Fruit fly (Drosophila melanogaster): ENCODE data around the gene Nup107.

The Nup107 gene

dm6 chr2L:10767597-10768188 lies 31.8 kb upstream of the Nup107 start, which contains the start of gene Ubc2 (continued):
- TF ChIP-seq dac (GFP tag; optimal IDR thresholded peaks at IDR 0.05) (no peak), lz (GFP tag; optimal IDR thresholded peaks at IDR 0.05) (peak; percentile 30), CG8119 (GFP tag; IDR thresholded peaks at IDR 0.05) (no peak), CG10669 (GFP tag; optimal IDR thresholded peaks at IDR 0.05) (no peak), Eip75B (GFP tag; optimal IDR thresholded peaks at IDR 0.05) (no peak), Hr4 (GFP tag; optimal IDR thresholded peaks at IDR 0.05) (no peak), Eip78C (GFP tag) (peak; percentile 72), Hr38 (GFP tag; optimal IDR thresholded peaks at IDR 0.05) (no peak)

dm6 chr2L:10760422-10761166 lies 24.7 kb upstream of the Nup107 start, which contains the start of gene CG6495:
TSS of gene CG6495 (plus strand) at chr2L:10761116.
- TF ChIP-seq ss (GFP tag; optimal IDR thresholded peaks at IDR 0.05) = peak in 1 of 2 experiments; percentile 8
- peak; percentile 29 for TF ChIP-seq Met (GFP tag; optimal IDR thresholded peaks at IDR 0.05)
- TF ChIP-seq CG10669 (GFP tag; optimal IDR thresholded peaks at IDR 0.05) = no peak
- no peak for TF ChIP-seq CG6854 (GFP tag; optimal IDR thresholded peaks at IDR 0.05)
- peak; percentile 50 for TF ChIP-seq esn (GFP tag; optimal IDR thresholded peaks at IDR 0.05)
- no peak for TF ChIP-seq dac (GFP tag; optimal IDR thresholded peaks at IDR 0.05)
- peak; percentile 36 for TF ChIP-seq acj6 (GFP tag; optimal IDR thresholded peaks at IDR 0.05)
- TF ChIP-seq fkh (GFP tag; optimal IDR thresholded peaks at IDR 0.05) = no peak
- TF ChIP-seq Ets21C (GFP tag; optimal IDR thresholded peaks at IDR 0.05) = no peak
- TF ChIP-seq Sox102F (GFP tag; optimal IDR thresholded peaks at IDR 0.05) = no peak
- TF ChIP-seq pdm3 (GFP tag; optimal IDR thresholded peaks at IDR 0.05) = peak; percentile 28
- no peak for TF ChIP-seq CG15336 (GFP tag; IDR thresholded peaks at IDR 0.05)
- peak; percentile 84 for TF ChIP-seq Eip78C (GFP tag)
- TF ChIP-seq net (GFP tag; optimal IDR thresholded peaks at IDR 0.05) = peak; percentile 10
- TF ChIP-seq dsx (GFP tag; optimal IDR thresholded peaks at IDR 0.05; ENCODE audit: poor library complexity, severe bottlenecking) = peak; percentile 29
- no peak; the same call in 2 of the 3 replicates for TF ChIP-seq CG6163 (GFP tag; IDR thresholded peaks at IDR 0.05)
- peak; percentile 3 for TF ChIP-seq CG8632 (GFP tag; optimal IDR thresholded peaks at IDR 0.05)
- TF ChIP-seq Sox14 (GFP tag; optimal IDR thresholded peaks at IDR 0.05) = no peak
- TF ChIP-seq Eip93F (GFP tag; optimal IDR thresholded peaks at IDR 0.05) = no peak
- TF ChIP-seq fd59A (GFP tag; optimal IDR thresholded peaks at IDR 0.05) = no peak
- peak; percentile 28 for TF ChIP-seq CG3919 (GFP tag; optimal IDR thresholded peaks at IDR 0.05)
- TF ChIP-seq achi (GFP tag; optimal IDR thresholded peaks at IDR 0.05) = no peak
- no peak for TF ChIP-seq CG6276 (GFP tag; optimal IDR thresholded peaks at IDR 0.05)
- no peak for TF ChIP-seq CG11294 (GFP tag; IDR thresholded peaks at IDR 0.05)
- peak; percentile 27 for TF ChIP-seq Hr4 (GFP tag; optimal IDR thresholded peaks at IDR 0.05)
- peak; percentile 14 for TF ChIP-seq topi (GFP tag; optimal IDR thresholded peaks at IDR 0.05)
- no peak for TF ChIP-seq Sox15 (GFP tag; optimal IDR thresholded peaks at IDR 0.05)
- TF ChIP-seq CG3032 (tag; optimal IDR thresholded peaks at IDR 0.05) = peak; percentile 30
- TF ChIP-seq Lpt (GFP tag; optimal IDR thresholded peaks at IDR 0.05) = no peak
- peak; percentile 28 for TF ChIP-seq Smox (GFP tag; optimal IDR thresholded peaks at IDR 0.05)
- peak; percentile 16 for TF ChIP-seq CG6792 (GFP tag; optimal IDR thresholded peaks at IDR 0.05)
- TF ChIP-seq CG8119 (GFP tag; IDR thresholded peaks at IDR 0.05) = no peak
- peak; percentile 39 for TF ChIP-seq CG32006 (GFP tag; optimal IDR thresholded peaks at IDR 0.05)
- TF ChIP-seq Blimp-1 (GFP tag; optimal IDR thresholded peaks at IDR 0.05) = no peak
- no peak for TF ChIP-seq CG11902 (GFP tag; optimal IDR thresholded peaks at IDR 0.05)
- peak; percentile 33 for TF ChIP-seq Eip75B (GFP tag; optimal IDR thresholded peaks at IDR 0.05)
- no peak for TF ChIP-seq Gug (GFP tag; IDR thresholded peaks at IDR 0.05)
- no peak for TF ChIP-seq fd85E (GFP tag; optimal IDR thresholded peaks at IDR 0.05)
- no peak for TF ChIP-seq vri (GFP tag; optimal IDR thresholded peaks at IDR 0.05)
- no peak for TF ChIP-seq CG1621 (tag; optimal IDR thresholded peaks at IDR 0.05)
- no peak for TF ChIP-seq spab (GFP tag; optimal IDR thresholded peaks at IDR 0.05)
- TF ChIP-seq CG34406 (GFP tag; optimal IDR thresholded peaks at IDR 0.05) = peak; percentile 2
- peak; percentile 44 for TF ChIP-seq OdsH (GFP tag; optimal IDR thresholded peaks at IDR 0.05)
- TF ChIP-seq Ets96B (tag; optimal IDR thresholded peaks at IDR 0.05) = peak; percentile 46
